Worm (Caenorhabditis elegans) whole organism, late embryonic: ENCODE results near the gene lec-5.
"Not testable (repeated sequence)": the region's sequence is repeated elsewhere in the genome, so short reads cannot be mapped to it uniquely, and the experiment has no call there.

Experiments
- C08G9.2 ChIP-seq: sonication (generic microtip); optimal IDR thresholded peaks from 2 replicates; lab custom pipeline; 2016; ENCODE audit warnings: mild to moderate bottlenecking, missing genetic modification characterization, moderate library complexity, missing compliant biosample characterization
- F13H6.1 ChIP-seq: sonication (generic microtip); optimal IDR thresholded peaks from 2 replicates; lab custom pipeline; 2016; ENCODE audit warnings: missing genetic modification characterization, missing compliant biosample characterization
- K09A11.1 ChIP-seq: sonication (generic microtip); optimal IDR thresholded peaks from 2 replicates; lab custom pipeline; 2017; ENCODE audit warnings: antibody characterized with exemption, mild to moderate bottlenecking, missing genetic modification characterization, missing compliant biosample characterization; ENCODE audit not compliant: insufficient read depth
- ceh-14 ChIP-seq: sonication (generic microtip); optimal IDR thresholded peaks from 2 replicates; lab custom pipeline; 2016; ENCODE audit warnings: missing genotype, missing genetic modification characterization, missing compliant biosample characterization
- ceh-18 ChIP-seq: sonication (generic microtip); optimal IDR thresholded peaks from 2 replicates; lab custom pipeline; 2016; ENCODE audit warnings: missing genetic modification characterization, missing compliant biosample characterization
- ceh-2 ChIP-seq: sonication (generic microtip); optimal IDR thresholded peaks from 2 replicates; lab custom pipeline; 2016; ENCODE audit warnings: missing genotype, missing genetic modification characterization, missing compliant biosample characterization
- ceh-31 ChIP-seq: sonication (generic microtip); optimal IDR thresholded peaks from 2 replicates; lab custom pipeline; 2016; ENCODE audit warnings: missing genetic modification characterization, missing compliant biosample characterization
- ceh-34 ChIP-seq: sonication (generic microtip); optimal IDR thresholded peaks from 2 replicates; lab custom pipeline; 2016; ENCODE audit warnings: mild to moderate bottlenecking, missing genetic modification characterization, missing compliant biosample characterization
- ceh-48 ChIP-seq: sonication (generic microtip); optimal IDR thresholded peaks from 2 replicates; lab custom pipeline; 2016; ENCODE audit warnings: missing genetic modification characterization, inconsistent platforms, missing compliant biosample characterization
- che-1 ChIP-seq: sonication (generic microtip); optimal IDR thresholded peaks from 2 replicates; lab custom pipeline; 2016; ENCODE audit warnings: mild to moderate bottlenecking, missing genetic modification characterization, missing compliant biosample characterization
- dmd-4 ChIP-seq: sonication (generic microtip); optimal IDR thresholded peaks from 2 replicates; lab custom pipeline; 2016; ENCODE audit warnings: borderline replicate concordance, missing genetic modification characterization, missing compliant biosample characterization
- elt-2 ChIP-seq: sonication (generic microtip); optimal IDR thresholded peaks from 2 replicates; lab custom pipeline; 2016; ENCODE audit warnings: missing genetic modification reagents, missing genetic modification characterization, missing compliant biosample characterization
- elt-4 ChIP-seq: sonication (generic microtip); optimal IDR thresholded peaks from 2 replicates; lab custom pipeline; 2016; ENCODE audit warnings: missing genetic modification characterization, missing compliant biosample characterization
- eyg-1 ChIP-seq: sonication (generic microtip); optimal IDR thresholded peaks from 2 replicates; lab custom pipeline; 2016; ENCODE audit warnings: missing genotype, missing genetic modification characterization, missing compliant biosample characterization
- fax-1 ChIP-seq: sonication (generic microtip); optimal IDR thresholded peaks from 2 replicates; lab custom pipeline; 2016; ENCODE audit warnings: missing genotype, missing genetic modification characterization, missing compliant biosample characterization
- gmeb-2 ChIP-seq: sonication (generic microtip); optimal IDR thresholded peaks from 2 replicates; lab custom pipeline; 2016; ENCODE audit warnings: missing genetic modification characterization, inconsistent platforms, missing compliant biosample characterization
- hlh-13 ChIP-seq: fragments of 200-800 bp; sonication (Bioruptor generic); optimal IDR thresholded peaks from 2 replicates; lab custom pipeline; 2018; ENCODE audit warnings: mild to moderate bottlenecking, missing genetic modification characterization, missing compliant biosample characterization
- hlh-30 ChIP-seq: sonication (generic microtip); optimal IDR thresholded peaks from 2 replicates; lab custom pipeline; 2017; ENCODE audit warnings: antibody characterized with exemption, missing genetic modification characterization, missing compliant biosample characterization; ENCODE audit not compliant: insufficient read depth
- lim-6 ChIP-seq: sonication (generic microtip); optimal IDR thresholded peaks from 2 replicates; lab custom pipeline; 2016; ENCODE audit warnings: missing genetic modification characterization, missing compliant biosample characterization
- lin-11 ChIP-seq: fragments of 200-800 bp; sonication (Bioruptor generic); optimal IDR thresholded peaks from 2 replicates; lab custom pipeline; 2018; ENCODE audit warnings: mild to moderate bottlenecking, missing genetic modification characterization, missing compliant biosample characterization
- madf-2 ChIP-seq: sonication (generic microtip); optimal IDR thresholded peaks from 2 replicates; lab custom pipeline; 2017; ENCODE audit warnings: missing genetic modification characterization, missing compliant biosample characterization
- mec-3 ChIP-seq: sonication (generic microtip); optimal IDR thresholded peaks from 2 replicates; lab custom pipeline; 2016; ENCODE audit warnings: borderline replicate concordance, missing genetic modification characterization, missing compliant biosample characterization
- nhr-11 ChIP-seq: fragments of 150-350 bp; optimal IDR thresholded peaks from 2 replicates; lab custom pipeline; 2014; ENCODE audit warnings: missing biosample characterization, missing genetic modification characterization
- odd-2 ChIP-seq: sonication (generic microtip); optimal IDR thresholded peaks from 2 replicates; lab custom pipeline; 2017; ENCODE audit warnings: antibody characterized with exemption, mild to moderate bottlenecking, missing genetic modification characterization, missing compliant biosample characterization
- pag-3 ChIP-seq: sonication (generic microtip); optimal IDR thresholded peaks from 2 replicates; lab custom pipeline; 2016; ENCODE audit warnings: missing compliant biosample characterization, missing genetic modification characterization, borderline replicate concordance
- pat-9 ChIP-seq: fragments of 200-800 bp; sonication (Bioruptor generic); optimal IDR thresholded peaks from 2 replicates; lab custom pipeline; 2018; ENCODE audit warnings: mild to moderate bottlenecking, missing genetic modification characterization, moderate library complexity, missing compliant biosample characterization
- ref-2 ChIP-seq: sonication (generic microtip); optimal IDR thresholded peaks from 2 replicates; lab custom pipeline; 2016; ENCODE audit warnings: missing genetic modification characterization, missing compliant biosample characterization
- rnt-1 ChIP-seq: sonication (generic microtip); optimal IDR thresholded peaks from 2 replicates; lab custom pipeline; 2016; ENCODE audit warnings: missing genetic modification characterization, missing compliant biosample characterization
- sdc-2 ChIP-seq: sonication (generic microtip); optimal IDR thresholded peaks from 2 replicates; lab custom pipeline; 2016; ENCODE audit warnings: missing genotype, missing genetic modification characterization, missing compliant biosample characterization
- sox-2 ChIP-seq: fragments of 200-800 bp; sonication (Bioruptor generic); IDR thresholded peaks from 2 replicates; pipeline ENCODE4 v1.3.6; 2022; ENCODE audit warnings: missing genetic modification reagents, missing genetic modification characterization, missing compliant biosample characterization
- tbx-2 ChIP-seq: sonication (generic microtip); optimal IDR thresholded peaks from 2 replicates; lab custom pipeline; 2016; ENCODE audit warnings: missing genetic modification characterization, missing compliant biosample characterization
- unc-42 ChIP-seq: sonication (generic microtip); optimal IDR thresholded peaks from 2 replicates; lab custom pipeline; 2016; ENCODE audit warnings: missing genotype, missing genetic modification characterization, missing compliant biosample characterization
- unc-86 ChIP-seq: sonication (generic microtip); optimal IDR thresholded peaks from 2 replicates; lab custom pipeline; 2016; ENCODE audit warnings: missing genetic modification characterization, missing compliant biosample characterization
- zip-5 ChIP-seq: sonication (generic microtip); optimal IDR thresholded peaks from 2 replicates; lab custom pipeline; 2016; ENCODE audit warnings: missing genetic modification characterization, missing compliant biosample characterization
- ztf-16 ChIP-seq: sonication (generic microtip); optimal IDR thresholded peaks from 2 replicates; lab custom pipeline; 2017; ENCODE audit warnings: missing genetic modification characterization, missing compliant biosample characterization

lec-5 gene

DNA sequence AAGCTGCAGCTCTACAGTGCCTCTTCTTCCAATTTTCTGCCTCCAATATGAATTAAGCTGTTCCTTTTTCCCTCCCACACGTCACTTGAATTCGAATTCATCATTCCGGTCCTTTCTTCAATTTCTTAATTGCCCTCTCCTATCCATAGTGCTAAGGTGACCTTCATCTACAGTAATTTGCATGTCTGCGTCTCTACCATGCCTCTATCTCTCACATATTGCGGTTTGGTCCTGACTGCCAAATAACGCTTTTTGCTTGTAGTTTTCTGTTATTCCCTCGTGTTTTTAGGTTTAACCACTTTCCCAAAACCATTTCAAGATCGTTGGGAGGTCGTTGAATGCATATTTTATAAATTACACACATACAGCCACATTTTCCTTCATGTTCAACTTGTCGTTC, 39.8 kb upstream of the lec-5 start:
- TF ChIP-seq K09A11.1 (tag; lab: Kevin White, UChicago) (no peak), zip-5 (no peak)

DNA sequence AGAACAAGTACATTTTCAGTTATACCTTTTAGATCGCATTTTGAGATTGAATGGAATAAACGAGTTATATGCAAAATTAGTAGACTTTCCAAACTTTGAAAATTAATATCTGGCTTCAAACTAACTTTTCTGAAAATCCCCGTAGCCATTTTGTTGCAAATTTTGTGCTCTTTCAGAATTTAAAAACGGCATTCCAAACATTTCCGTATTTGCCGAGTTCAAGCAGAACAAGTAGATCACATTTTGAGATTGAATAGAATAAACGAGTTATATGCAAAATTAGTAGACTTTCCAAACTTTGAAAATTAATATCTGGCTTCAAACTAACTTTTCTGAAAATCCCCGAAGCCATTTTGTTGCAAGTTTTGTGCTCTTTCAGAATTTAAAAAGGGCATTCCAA, 35.6 kb upstream of the lec-5 start, which contains the start of gene F55C12.2:
Gene F55C12.2, plus strand, starts transcription at position 301 of the 400 bp plus-strand sequence.
- TF ChIP-seq C08G9.2, dmd-4, fax-1 (tag; lab: Kevin White, UChicago): not testable (repeated sequence)
- TF ChIP-seq, all 69 proteins: peak for 0; not testable (repeated sequence) for 69

DNA sequence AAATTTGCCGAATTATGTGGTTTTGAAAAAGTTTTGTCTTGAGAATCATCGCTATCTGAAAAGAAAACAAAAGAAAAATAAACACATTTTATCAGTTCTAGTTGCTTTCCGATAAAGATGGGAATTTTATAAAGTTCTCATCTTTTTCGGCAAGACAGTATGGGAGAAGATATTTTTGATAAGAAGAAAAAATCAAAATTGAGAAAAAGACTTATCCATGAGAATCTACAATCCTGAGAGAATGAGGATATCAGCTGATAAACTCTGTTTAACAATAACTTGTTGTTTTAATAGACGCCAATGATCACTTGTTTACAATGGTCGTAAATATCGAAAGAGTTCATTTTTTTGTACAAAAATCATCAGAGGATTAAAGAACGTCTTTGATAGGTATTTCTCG, 35.1 kb upstream of the lec-5 start, which contains the start of gene F55C12.6:
Gene F55C12.6, minus strand, starts transcription at position 101 of the 400 bp plus-strand sequence.
- TF ChIP-seq eyg-1 (tag; lab: Kevin White, UChicago) (no peak), gmeb-2 (tag; lab: Kevin White, UChicago) (no peak), sox-2 (GFP tag; lab: Robert Waterston, UW) (no peak), rnt-1 (tag; lab: Kevin White, UChicago) (no peak), lin-11 (tag; lab: Kevin White, UChicago) (no peak), mec-3 (tag; lab: Kevin White, UChicago) (no peak), hlh-30 (tag; lab: Kevin White, UChicago) (no peak), ceh-48 (no peak), ref-2 (no peak), che-1 (no peak), lim-6 (tag; lab: Kevin White, UChicago) (no peak), odd-2 (no peak), elt-4 (tag; lab: Kevin White, UChicago) (no peak), ceh-14 (no peak), pat-9 (no peak)

DNA sequence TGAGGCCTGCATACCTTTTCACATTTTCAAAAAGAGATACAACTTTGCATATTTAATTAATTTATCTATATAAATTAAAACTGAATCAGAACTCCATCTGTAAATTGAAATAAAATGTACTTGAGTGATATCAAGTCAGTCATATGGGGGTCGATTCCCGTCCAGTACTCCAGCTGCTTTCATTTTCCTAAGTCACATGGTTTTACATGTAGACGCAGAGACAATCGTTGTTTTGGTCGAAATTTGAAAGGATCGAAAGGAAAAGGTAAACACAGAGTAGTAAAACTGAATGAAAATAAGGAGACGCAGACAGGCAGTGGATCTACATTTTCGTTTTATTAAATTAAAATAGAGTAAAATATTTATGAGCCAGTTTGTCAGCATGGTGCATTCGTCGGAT, 33.2 kb upstream of the lec-5 start:
- TF ChIP-seq pag-3 (tag; lab: Kevin White, UChicago), result no peak
- peak; percentile 77 for TF ChIP-seq hlh-30 (tag; lab: Kevin White, UChicago)

DNA sequence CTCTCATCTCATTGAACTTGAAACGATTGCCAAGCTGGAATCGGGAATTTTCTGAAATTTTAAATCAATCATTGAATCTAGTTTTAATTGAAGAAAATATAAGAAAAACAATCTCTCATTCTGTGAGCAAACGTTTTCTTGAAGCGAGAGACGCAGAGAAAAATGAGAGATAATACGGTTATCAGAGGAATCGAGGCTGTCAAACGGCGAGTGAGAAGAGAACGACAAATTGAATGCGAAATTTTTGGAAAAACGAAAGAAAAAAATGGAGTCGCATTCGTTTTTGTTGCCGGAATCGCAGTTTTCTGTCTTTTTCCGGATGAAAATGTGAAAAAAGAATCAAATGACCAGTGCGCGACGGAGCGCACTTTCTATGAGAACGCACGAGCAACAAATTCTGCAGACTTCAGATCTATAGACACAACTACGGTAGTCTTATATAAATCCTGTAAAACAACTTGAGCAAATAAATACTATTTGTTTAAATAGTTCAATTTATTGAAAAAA, 32.7 kb upstream of the lec-5 start, which contains the start of gene tex-2:
Gene tex-2, minus strand, starts transcription at position 51 of the 507 bp plus-strand sequence.
- TF ChIP-seq sdc-2 (tag; lab: Kevin White, UChicago) (no peak), K09A11.1 (tag; lab: Kevin White, UChicago) (no peak), elt-2 (tag; lab: Kevin White, UChicago) (peak; percentile 70), C08G9.2 (tag; lab: Kevin White, UChicago) (peak; percentile 31), unc-42 (peak; percentile 63), hlh-30 (tag; lab: Kevin White, UChicago) (no peak), zip-5 (peak; percentile 47), ztf-16 (peak; percentile 39), hlh-13 (no peak), ceh-34 (no peak), ceh-2 (tag; lab: Kevin White, UChicago) (peak; percentile 14), tbx-2 (tag; lab: Kevin White, UChicago) (peak; percentile 47), ceh-31 (tag; lab: Kevin White, UChicago) (peak; percentile 60)
- TF ChIP-seq, all 69 proteins: peak for 8

DNA sequence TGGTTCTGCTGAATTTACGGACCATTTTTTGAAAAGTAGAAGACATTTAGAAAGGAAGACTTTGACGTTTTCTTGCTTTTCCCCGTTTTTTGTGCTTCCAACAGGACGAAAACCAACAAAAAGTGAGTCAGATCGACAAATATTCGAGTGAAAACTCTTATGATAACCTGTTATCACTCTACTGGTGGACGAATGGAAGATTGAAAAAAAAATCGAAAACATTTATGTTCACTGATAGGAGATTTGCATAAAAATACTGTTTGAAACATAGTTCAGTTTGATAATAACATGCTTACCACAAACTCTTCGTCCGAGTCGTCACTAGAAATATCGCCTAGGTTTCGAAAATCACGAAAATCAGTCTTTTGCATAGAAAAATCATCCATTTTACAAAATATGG, 31.5 kb upstream of the lec-5 start:
- TF ChIP-seq elt-2 (tag; lab: Kevin White, UChicago) (no peak), ceh-18 (tag; lab: Kevin White, UChicago) (no peak), unc-86 (tag; lab: Kevin White, UChicago) (no peak), mec-3 (tag; lab: Kevin White, UChicago) (no peak), tbx-2 (tag; lab: Kevin White, UChicago) (no peak), unc-42 (no peak), odd-2 (no peak), madf-2 (no peak), F13H6.1 (tag; lab: Kevin White, UChicago) (no peak), nhr-11 (tag; lab: Kevin White, UChicago) (no peak), che-1 (no peak)
- TF ChIP-seq, all 69 proteins: peak for 0
